Fruit fly (Drosophila melanogaster): ENCODE measurements around the gene CG2652.

DNA sequence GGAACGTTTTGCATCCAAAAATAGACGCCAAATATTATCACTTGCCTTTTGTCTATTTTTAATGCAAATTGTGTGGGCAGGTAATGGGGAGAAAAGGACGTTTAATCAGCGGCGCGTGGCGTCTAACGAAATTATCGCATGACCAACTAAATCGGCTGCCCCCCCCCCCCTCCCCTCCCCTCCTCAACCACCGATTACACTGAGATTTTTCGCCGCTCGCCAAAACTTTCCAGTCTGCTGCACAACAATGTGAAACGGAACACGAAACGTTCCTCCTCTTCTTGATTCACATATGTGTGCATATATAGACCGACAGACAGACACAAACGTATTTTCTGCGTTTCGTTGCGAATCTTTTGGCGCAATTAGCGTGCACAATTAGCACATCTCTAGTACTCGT is 31.6 kb downstream of the CG2652 start:
- no peak for TF ChIP-seq usp (GFP tag; optimal IDR thresholded peaks at IDR 0.05)
- no peak for TF ChIP-seq psq (optimal IDR thresholded peaks at IDR 0.05)
- TF ChIP-seq pan (optimal IDR thresholded peaks at IDR 0.05): no peak
- TF ChIP-seq Dll (optimal IDR thresholded peaks at IDR 0.05): no peak
- no peak for TF ChIP-seq EcR (GFP tag; optimal IDR thresholded peaks at IDR 0.05)
